Worm (Caenorhabditis elegans) whole organism, young adult: Measurements from ENCODE around the gene ceh-13.

Source experiments
- C17E4.6 ChIP-seq: fragments of 200-800 bp; sonication (Bioruptor generic); IDR thresholded peaks from 2 replicates; pipeline ENCODE4 v1.3.6; 2022; ENCODE audit warnings: missing genetic modification reagents, missing genetic modification characterization, missing compliant biosample characterization
- D2030.7 ChIP-seq: fragments of 200-800 bp; sonication (Bioruptor generic); IDR thresholded peaks from 2 replicates; pipeline ENCODE4 v1.3.6; 2022; ENCODE audit warnings: missing genetic modification reagents, missing genetic modification characterization, missing compliant biosample characterization
- F37B4.10 ChIP-seq: fragments of 200-800 bp; sonication (Bioruptor generic); IDR thresholded peaks from 2 replicates; pipeline ENCODE4 v1.3.6; 2022; ENCODE audit warnings: missing genetic modification characterization, missing compliant biosample characterization
- F49E8.2 ChIP-seq: sonication (generic microtip); optimal IDR thresholded peaks from 3 replicates; lab custom pipeline; 2017; ENCODE audit warnings: missing genetic modification characterization, mild to moderate bottlenecking, missing compliant biosample characterization, antibody characterized with exemption, moderate library complexity; ENCODE audit not compliant: insufficient read depth
- F55B11.4 ChIP-seq: sonication (generic microtip); optimal IDR thresholded peaks from 2 replicates; lab custom pipeline; 2016; ENCODE audit warnings: missing compliant biosample characterization, missing genetic modification characterization, borderline replicate concordance; ENCODE audit not compliant: insufficient read depth
- K12H6.12 ChIP-seq: fragments of 200-800 bp; sonication (Bioruptor generic); optimal IDR thresholded peaks from 2 replicates; lab custom pipeline; 2018; ENCODE audit warnings: mild to moderate bottlenecking, missing genetic modification characterization, missing compliant biosample characterization
- Y56A3A.18 ChIP-seq: fragments of 200-800 bp; sonication (Bioruptor generic); IDR thresholded peaks from 2 replicates; pipeline ENCODE4 v1.3.6; 2022; ENCODE audit warnings: missing genetic modification reagents, missing genetic modification characterization, missing compliant biosample characterization
- Y95B8A.8 ChIP-seq: fragments of 200-800 bp; sonication (Bioruptor generic); IDR thresholded peaks from 2 replicates; pipeline ENCODE4 v1.3.6; 2022; ENCODE audit warnings: missing genetic modification reagents, missing genetic modification characterization, missing compliant biosample characterization
- ZK185.1 ChIP-seq: sonication (generic microtip); optimal IDR thresholded peaks from 2 replicates; lab custom pipeline; 2016; ENCODE audit warnings: mild to moderate bottlenecking, missing genetic modification characterization, missing compliant biosample characterization; ENCODE audit not compliant: poor library complexity, severe bottlenecking
- bed-2 ChIP-seq: fragments of 200-800 bp; sonication (Bioruptor generic); IDR thresholded peaks from 2 replicates; pipeline ENCODE4 v1.3.6; 2022; ENCODE audit warnings: missing genetic modification reagents, missing genetic modification characterization, missing compliant biosample characterization
- cebp-1 ChIP-seq, 2 experiments: fragments of 200-800 bp in 1 of 2; sonication (Bioruptor generic) in 1 of 2; sonication (generic microtip) in 1 of 2; IDR thresholded peaks in 1 of 2; optimal IDR thresholded peaks in 1 of 2; 2 replicates each; pipeline versions ENCODE4 v1.3.6 to Lab custom; 2017 to 2022; ENCODE audit warnings: missing compliant biosample characterization in 2 of 2, missing genetic modification characterization in 2 of 2, mild to moderate bottlenecking in 1 of 2, missing genetic modification reagents in 1 of 2, moderate library complexity in 1 of 2
- ceh-27 ChIP-seq: fragments of 200-800 bp; sonication (Bioruptor generic); optimal IDR thresholded peaks from 2 replicates; lab custom pipeline; 2018; ENCODE audit warnings: mild to moderate bottlenecking, missing genetic modification characterization, moderate library complexity, missing compliant biosample characterization
- ceh-40 ChIP-seq: fragments of 200-800 bp; sonication (Bioruptor generic); IDR thresholded peaks from 2 replicates; pipeline ENCODE4 v1.3.6; 2022; ENCODE audit warnings: missing genetic modification characterization, missing compliant biosample characterization
- ceh-58 ChIP-seq: fragments of 200-800 bp; sonication (Bioruptor generic); IDR thresholded peaks from 2 replicates; pipeline ENCODE4 v1.3.6; 2022; ENCODE audit warnings: missing genetic modification characterization, missing compliant biosample characterization
- die-1 ChIP-seq: sonication (generic microtip); optimal IDR thresholded peaks from 2 replicates; lab custom pipeline; 2016; ENCODE audit warnings: missing genotype, mild to moderate bottlenecking, missing genetic modification characterization, missing compliant biosample characterization
- egl-18 ChIP-seq: fragments of 200-800 bp; sonication (Bioruptor generic); IDR thresholded peaks from 2 replicates; pipeline ENCODE4 v1.3.6; 2022; ENCODE audit warnings: missing genetic modification reagents, missing genetic modification characterization, missing compliant biosample characterization
- hlh-26 ChIP-seq: fragments of 200-800 bp; sonication (Bioruptor generic); conservative IDR thresholded peaks from 2 replicates; pipeline ENCODE4 v1.3.6; 2022; ENCODE audit warnings: missing genetic modification reagents, missing genetic modification characterization, missing compliant biosample characterization
- hmg-1.2 ChIP-seq: fragments of 200-800 bp; sonication (Bioruptor generic); IDR thresholded peaks from 2 replicates; pipeline ENCODE4 v1.3.6; 2022; ENCODE audit warnings: missing genetic modification reagents, missing genetic modification characterization, missing compliant biosample characterization
- hrde-1 ChIP-seq: sonication (generic microtip); optimal IDR thresholded peaks from 2 replicates; lab custom pipeline; 2016; ENCODE audit warnings: missing genetic modification characterization, mild to moderate bottlenecking, missing compliant biosample characterization, moderate library complexity, missing genotype, missing genetic modification reagents, borderline replicate concordance
- lin-35 ChIP-seq, 3 experiments: fragments of 150-350 bp in 2 of 3; sonication (generic microtip) in 1 of 3; optimal IDR thresholded peaks; 2 replicates each; lab custom pipeline; 2014 to 2018; ENCODE audit warnings: missing biosample characterization in 3 of 3, missing genetic modification characterization in 3 of 3, missing genetic modification reagents in 3 of 3
- lin-40 ChIP-seq: sonication (generic microtip); optimal IDR thresholded peaks from 2 replicates; lab custom pipeline; 2016; ENCODE audit warnings: missing genetic modification characterization, mild to moderate bottlenecking, missing compliant biosample characterization, missing genotype, missing genetic modification reagents
- lir-1 ChIP-seq: fragments of 200-800 bp; sonication (Bioruptor generic); conservative IDR thresholded peaks from 2 replicates; pipeline ENCODE4 v1.3.6; 2022; ENCODE audit warnings: missing genetic modification reagents, missing genetic modification characterization, missing compliant biosample characterization
- lsl-1 ChIP-seq: fragments of 200-800 bp; sonication (Bioruptor generic); optimal IDR thresholded peaks from 2 replicates; lab custom pipeline; 2018; ENCODE audit warnings: mild to moderate bottlenecking, missing genetic modification characterization, moderate library complexity, missing compliant biosample characterization
- madf-10 ChIP-seq: sonication (generic microtip); optimal IDR thresholded peaks from 2 replicates; lab custom pipeline; 2016; ENCODE audit warnings: mild to moderate bottlenecking, missing genetic modification characterization, missing compliant biosample characterization
- nfyb-1 ChIP-seq: fragments of 200-800 bp; sonication (Bioruptor generic); IDR thresholded peaks from 2 replicates; pipeline ENCODE4 v1.3.6; 2022; ENCODE audit warnings: missing genetic modification reagents, missing genetic modification characterization, missing compliant biosample characterization
- nhr-120 ChIP-seq: fragments of 200-800 bp; sonication (Bioruptor generic); IDR thresholded peaks from 2 replicates; pipeline ENCODE4 v1.3.6; 2022; ENCODE audit warnings: missing genetic modification characterization, missing compliant biosample characterization
- nhr-179 ChIP-seq: sonication (generic microtip); optimal IDR thresholded peaks from 2 replicates; lab custom pipeline; 2016; ENCODE audit warnings: mild to moderate bottlenecking, missing genetic modification characterization, missing compliant biosample characterization
- pha-4 ChIP-seq: fragments of 150-350 bp; sonication (generic microtip); optimal IDR thresholded peaks from 2 replicates; lab custom pipeline; 2014; ENCODE audit warnings: missing biosample characterization, missing genetic modification reagents, missing genetic modification characterization
- sdz-38 ChIP-seq: sonication (generic microtip); optimal IDR thresholded peaks from 2 replicates; lab custom pipeline; 2016; ENCODE audit warnings: missing genotype, missing genetic modification characterization, missing compliant biosample characterization
- sea-2 ChIP-seq: fragments of 200-800 bp; sonication (Bioruptor generic); IDR thresholded peaks from 2 replicates; pipeline ENCODE4 v1.3.6; 2022; ENCODE audit warnings: missing genetic modification characterization, missing compliant biosample characterization
- sptf-2 ChIP-seq: fragments of 200-800 bp; sonication (Bioruptor generic); optimal IDR thresholded peaks from 2 replicates; lab custom pipeline; 2018; ENCODE audit warnings: mild to moderate bottlenecking, missing genetic modification characterization, missing compliant biosample characterization
- unc-130 ChIP-seq: sonication (generic microtip); optimal IDR thresholded peaks from 2 replicates; lab custom pipeline; 2016; ENCODE audit warnings: missing genetic modification reagents, missing genetic modification characterization, missing compliant biosample characterization
- unc-62 ChIP-seq: fragments of 150-350 bp; optimal IDR thresholded peaks from 2 replicates; lab custom pipeline; 2014; ENCODE audit warnings: missing biosample characterization, missing genetic modification reagents, missing genetic modification characterization
- zfh-2 ChIP-seq: fragments of 200-800 bp; sonication (Bioruptor generic); conservative IDR thresholded peaks from 2 replicates; pipeline ENCODE4 v1.3.6; 2022; ENCODE audit warnings: missing genetic modification reagents, missing genetic modification characterization, missing compliant biosample characterization
- ztf-18 ChIP-seq: sonication (generic microtip); optimal IDR thresholded peaks from 2 replicates; lab custom pipeline; 2016; ENCODE audit warnings: missing genotype, mild to moderate bottlenecking, missing genetic modification characterization, missing compliant biosample characterization

Gene ceh-13

ce11 chrIII:7572781-7573400, 17.4 kb downstream of the ceh-13 start, which contains the start of the genes rpl-9 and lpd-7 (continued):
- TF ChIP-seq ZK185.1 (no peak), lsl-1 (GFP tag; lab: Kevin White, UChicago) (peak; percentile 42), ceh-27 (peak; percentile 75), die-1 (tag; lab: Kevin White, UChicago) (no peak), bed-2 (GFP tag; lab: Robert Waterston, UW) (no peak), hmg-1.2 (peak; percentile 82; the same call in 1 of the 2 replicates)

ce11 chrIII:7579324-7579723, 23.9 kb downstream of the ceh-13 start, which contains the start of gene mfsd-6:
TSS of gene mfsd-6 (minus strand) at chrIII:7579411.
- TF ChIP-seq nhr-120 (GFP tag; lab: Robert Waterston, UW) = no peak
- no peak for TF ChIP-seq ztf-18 (tag; lab: Kevin White, UChicago)
- no peak for TF ChIP-seq cebp-1 (GFP tag; IDR thresholded peaks at IDR 0.05; lab: Robert Waterston, UW)
- peak; percentile 55 for TF ChIP-seq cebp-1 (tag; optimal IDR thresholded peaks at IDR 0.05; lab: Kevin White, UChicago)

ce11 chrIII:7580586-7580985, 25.1 kb downstream of the ceh-13 start:
- TF ChIP-seq unc-62 (GFP tag; lab: Kevin White, UChicago) (no peak), lin-40 (tag; lab: Kevin White, UChicago) (no peak), C17E4.6 (no peak), cebp-1 (GFP tag; IDR thresholded peaks at IDR 0.05; lab: Robert Waterston, UW) (no peak), cebp-1 (tag; optimal IDR thresholded peaks at IDR 0.05; lab: Kevin White, UChicago) (peak; percentile 11), lin-35 (GFP tag; optimal IDR thresholded peaks at IDR 0.05; lab: Kevin White, UChicago) (peak in 1 of 3 experiments; percentile 12), zfh-2 (GFP tag; lab: Robert Waterston, UW) (no peak), sdz-38 (no peak), K12H6.12 (tag; lab: Kevin White, UChicago) (peak; percentile 6), lir-1 (GFP tag; lab: Robert Waterston, UW) (no peak), sptf-2 (GFP tag; lab: Kevin White, UChicago) (no peak), F55B11.4 (tag; lab: Kevin White, UChicago) (no peak), Y95B8A.8 (no peak), F37B4.10 (GFP tag; lab: Robert Waterston, UW) (no peak), ceh-58 (GFP tag; lab: Robert Waterston, UW) (no peak), nfyb-1 (GFP tag; lab: Robert Waterston, UW) (no peak), F49E8.2 (no peak), egl-18 (GFP tag; lab: Robert Waterston, UW) (no peak)

- TF ChIP-seq hrde-1 (tag; lab: Kevin White, UChicago) (no peak), hlh-26 (GFP tag; lab: Robert Waterston, UW) (no peak), pha-4 (tag; lab: Kevin White, UChicago) (no peak), madf-10 (tag; lab: Kevin White, UChicago) (no peak), ZK185.1 (no peak), ceh-40 (GFP tag; lab: Robert Waterston, UW) (no peak), unc-130 (no peak), D2030.7 (GFP tag; lab: Robert Waterston, UW) (no peak), ceh-27 (no peak), sea-2 (GFP tag; lab: Robert Waterston, UW) (no peak), nfyb-1 (GFP tag; lab: Robert Waterston, UW) (no peak), die-1 (tag; lab: Kevin White, UChicago) (no peak), nhr-179 (tag; lab: Kevin White, UChicago) (no peak), Y56A3A.18 (no peak)
Observed at ce11 chrIII:7582885-7583284, 27.4 kb downstream of the ceh-13 start, which contains the start of gene R13A5.10. TSS of gene R13A5.10 (minus strand) at chrIII:7582985.
